Worm (Caenorhabditis elegans): Measurements from ENCODE around the gene ilcr-1.
A peak's percentile ranks its signal among the peaks of the same experiment; 100 is the strongest.

ilcr-1 gene

DNA sequence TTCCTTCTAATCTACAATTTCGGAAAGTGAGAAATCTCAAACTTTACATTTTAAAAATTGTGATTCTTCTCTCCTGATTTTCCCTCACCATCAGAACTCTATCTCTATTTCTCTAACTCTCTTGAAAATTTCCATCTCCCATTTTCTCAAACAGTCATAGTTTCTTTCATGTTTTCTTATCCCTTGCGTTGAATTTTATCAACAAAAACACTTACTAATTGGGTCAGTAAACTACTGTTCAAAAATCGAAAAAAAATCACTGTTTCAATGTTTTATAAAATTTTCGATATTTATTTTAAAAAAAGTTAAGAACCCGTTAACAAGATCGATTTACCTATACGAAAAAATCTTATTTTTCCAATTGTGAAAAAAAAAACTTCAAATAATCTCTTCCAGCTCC, 17.1 kb upstream of the ilcr-1 start:
- no peak for TF ChIP-seq nhr-11 (tag; optimal IDR thresholded peaks at IDR 0.05)
- TF ChIP-seq unc-62 (GFP tag; optimal IDR thresholded peaks at IDR 0.05), result no peak
- no peak for TF ChIP-seq nhr-77 (tag; optimal IDR thresholded peaks at IDR 0.05)
- TF ChIP-seq lin-13 (GFP tag; optimal IDR thresholded peaks at IDR 0.05), result no peak
- TF ChIP-seq blmp-1 (tag; optimal IDR thresholded peaks at IDR 0.05; ENCODE audit: insufficient read depth), result no peak
- no peak for TF ChIP-seq ama-1 (optimal IDR thresholded peaks at IDR 0.05)

ce11 chrIV:14260761-14261160, 15.5 kb upstream of the ilcr-1 start:
- TF ChIP-seq sma-9 (GFP tag; optimal IDR thresholded peaks at IDR 0.05), result peak; percentile 64
- no peak for TF ChIP-seq sma-9 (tag; optimal IDR thresholded peaks at IDR 0.05)
- no peak for TF ChIP-seq lin-11 (tag; optimal IDR thresholded peaks at IDR 0.05)
- TF ChIP-seq nhr-129 (tag; optimal IDR thresholded peaks at IDR 0.05), result peak; percentile 76
- peak; percentile 19 to 71 for TF ChIP-seq lsy-2 (tag; optimal IDR thresholded peaks at IDR 0.05)
- TF ChIP-seq zag-1 (tag; optimal IDR thresholded peaks at IDR 0.05), result peak; percentile 16
- peak; percentile 69 for TF ChIP-seq crh-2 (tag; optimal IDR thresholded peaks at IDR 0.05)
- TF ChIP-seq gmeb-1 (tag; optimal IDR thresholded peaks at IDR 0.05), result no peak
- TF ChIP-seq F13H6.1 (tag; optimal IDR thresholded peaks at IDR 0.05), result peak; percentile 37
- no peak for TF ChIP-seq ama-1 (optimal IDR thresholded peaks at IDR 0.05)
- peak; percentile 92 for TF ChIP-seq unc-55 (GFP tag; optimal IDR thresholded peaks at IDR 0.05)
- peak; percentile 85 for TF ChIP-seq C34F6.9 (tag; optimal IDR thresholded peaks at IDR 0.05)

- TF ChIP-seq nhr-21 (tag; optimal IDR thresholded peaks at IDR 0.05), result no peak
- TF ChIP-seq egl-27 (tag; optimal IDR thresholded peaks at IDR 0.05), result no peak
- TF ChIP-seq nhr-77 (tag; optimal IDR thresholded peaks at IDR 0.05), result no peak
- peak; percentile 1 for TF ChIP-seq nhr-129 (tag; optimal IDR thresholded peaks at IDR 0.05)
- peak; percentile 6 for TF ChIP-seq unc-55 (GFP tag; optimal IDR thresholded peaks at IDR 0.05)
- TF ChIP-seq lin-13 (GFP tag; optimal IDR thresholded peaks at IDR 0.05), result no peak
These were observed 7.4 kb upstream of the ilcr-1 start for ce11 chrIV:14268882-14269281.

DNA sequence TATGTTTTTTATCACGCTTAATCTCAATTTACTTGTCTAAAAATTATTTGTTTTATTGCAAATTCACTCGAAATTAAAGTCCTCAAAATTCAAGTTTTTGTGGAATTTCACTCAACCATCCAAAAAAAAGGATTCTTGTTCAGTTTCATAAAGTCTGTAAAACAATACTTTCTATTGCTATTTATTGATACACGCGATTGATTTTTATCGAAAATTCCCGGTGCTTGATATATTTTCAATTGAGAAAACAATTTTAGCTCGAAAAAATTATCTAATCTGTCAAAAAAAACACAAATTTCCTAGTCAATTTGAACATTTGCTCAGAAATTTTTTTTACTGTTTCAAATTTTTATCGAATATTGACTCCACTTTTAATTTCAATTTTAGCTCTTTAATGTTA, 6.3 kb upstream of the ilcr-1 start:
- TF ChIP-seq nhr-25 (tag; optimal IDR thresholded peaks at IDR 0.05), result no peak
- no peak for TF ChIP-seq ZK546.5 (tag; optimal IDR thresholded peaks at IDR 0.05)
- no peak for TF ChIP-seq nhr-77 (tag; optimal IDR thresholded peaks at IDR 0.05)
- no peak for TF ChIP-seq F13H6.1 (tag; optimal IDR thresholded peaks at IDR 0.05)

- TF ChIP-seq nhr-25 (tag; optimal IDR thresholded peaks at IDR 0.05) (no peak), zag-1 (tag; optimal IDR thresholded peaks at IDR 0.05) (no peak), ceh-16 (tag; optimal IDR thresholded peaks at IDR 0.05) (no peak), Y55F3AM.14 (GFP tag; optimal IDR thresholded peaks at IDR 0.05) (no peak), nhr-77 (tag; optimal IDR thresholded peaks at IDR 0.05) (no peak), fos-1 (tag; optimal IDR thresholded peaks at IDR 0.05) (no peak), mbf-1 (tag; optimal IDR thresholded peaks at IDR 0.05) (no peak), dmd-4 (tag; optimal IDR thresholded peaks at IDR 0.05) (no peak), sma-9 (GFP tag; optimal IDR thresholded peaks at IDR 0.05) (no peak), sma-9 (tag; optimal IDR thresholded peaks at IDR 0.05) (no peak), elt-1 (tag; optimal IDR thresholded peaks at IDR 0.05) (no peak), ztf-11 (tag; optimal IDR thresholded peaks at IDR 0.05) (no peak), lin-13 (GFP tag; optimal IDR thresholded peaks at IDR 0.05) (peak; percentile 15), lsy-2 (tag; optimal IDR thresholded peaks at IDR 0.05) (peak in 1 of 2 experiments; percentile 33), lin-11 (tag; optimal IDR thresholded peaks at IDR 0.05) (no peak), unc-39 (tag; optimal IDR thresholded peaks at IDR 0.05) (no peak), ZK546.5 (tag; optimal IDR thresholded peaks at IDR 0.05) (no peak), snpc-4 (tag; optimal IDR thresholded peaks at IDR 0.05) (no peak), unc-62 (GFP tag; optimal IDR thresholded peaks at IDR 0.05) (no peak), nhr-12 (tag; optimal IDR thresholded peaks at IDR 0.05) (no peak), nhr-10 (tag; optimal IDR thresholded peaks at IDR 0.05) (no peak), ceh-82 (tag; optimal IDR thresholded peaks at IDR 0.05) (no peak), mab-5 (tag; optimal IDR thresholded peaks at IDR 0.05) (no peak), peb-1 (tag; optimal IDR thresholded peaks at IDR 0.05) (no peak), sma-3 (GFP tag; optimal IDR thresholded peaks at IDR 0.05) (no peak), nhr-23 (tag; optimal IDR thresholded peaks at IDR 0.05) (no peak), gmeb-1 (tag; optimal IDR thresholded peaks at IDR 0.05) (no peak), elt-3 (tag; optimal IDR thresholded peaks at IDR 0.05) (no peak), ama-1 (optimal IDR thresholded peaks at IDR 0.05) (no peak), nhr-21 (tag; optimal IDR thresholded peaks at IDR 0.05) (no peak), F13H6.1 (tag; optimal IDR thresholded peaks at IDR 0.05) (peak; percentile 47), C34F6.9 (tag; optimal IDR thresholded peaks at IDR 0.05) (peak; percentile 61), nhr-129 (tag; optimal IDR thresholded peaks at IDR 0.05) (peak; percentile 87), nhr-6 (tag; optimal IDR thresholded peaks at IDR 0.05) (peak; percentile 45), ztf-1 (GFP tag; conservative IDR thresholded peaks at IDR 0.05) (no peak), unc-55 (GFP tag; optimal IDR thresholded peaks at IDR 0.05) (peak; percentile 62), aly-2 (tag; optimal IDR thresholded peaks at IDR 0.05) (no peak), skn-1 (tag; optimal IDR thresholded peaks at IDR 0.05) (no peak), egl-27 (tag; optimal IDR thresholded peaks at IDR 0.05) (no peak), mdl-1 (tag; optimal IDR thresholded peaks at IDR 0.05) (peak; percentile 80 to 83), lin-39 (tag; optimal IDR thresholded peaks at IDR 0.05) (no peak)
These were observed 3.7 kb upstream of the ilcr-1 start for ce11 chrIV:14272561-14272960.
